Worm (Caenorhabditis elegans) whole organism, L3 larva: Measurements from ENCODE around the gene F22B5.4.

ENCODE experiments used
- ceh-28 ChIP-seq: fragments of 150-350 bp; optimal IDR thresholded peaks from 2 replicates; lab custom pipeline; 2014; ENCODE audit warnings: missing biosample characterization, missing genetic modification reagents, missing genetic modification characterization
- egl-27 ChIP-seq: sonication (generic microtip); optimal IDR thresholded peaks from 4 replicates; lab custom pipeline; 2017; ENCODE audit warnings: missing biosample characterization, missing genetic modification reagents, missing genetic modification characterization
- fos-1 ChIP-seq: fragments of 150-350 bp; optimal IDR thresholded peaks from 2 replicates; lab custom pipeline; 2014; ENCODE audit warnings: missing biosample characterization, missing genetic modification characterization
- jun-1 ChIP-seq: fragments of 150-350 bp; optimal IDR thresholded peaks from 2 replicates; lab custom pipeline; 2014; ENCODE audit warnings: missing biosample characterization, missing genetic modification reagents, missing genetic modification characterization
- lin-39 ChIP-seq: fragments of 150-350 bp; optimal IDR thresholded peaks from 2 replicates; lab custom pipeline; 2018; ENCODE audit warnings: missing biosample characterization, missing genetic modification reagents, missing genetic modification characterization
- nfya-1 ChIP-seq: sonication (generic microtip); optimal IDR thresholded peaks from 2 replicates; lab custom pipeline; 2017; ENCODE audit warnings: missing genetic modification characterization, mild to moderate bottlenecking, missing compliant biosample characterization, antibody characterized with exemption, moderate library complexity; ENCODE audit not compliant: insufficient read depth
- nhr-237 ChIP-seq: fragments of 150-350 bp; optimal IDR thresholded peaks from 2 replicates; lab custom pipeline; 2014; ENCODE audit warnings: missing biosample characterization, missing genetic modification characterization
- nhr-43 ChIP-seq: sonication (generic microtip); optimal IDR thresholded peaks from 2 replicates; lab custom pipeline; 2016; ENCODE audit warnings: mild to moderate bottlenecking, missing genetic modification characterization, missing compliant biosample characterization; ENCODE audit not compliant: poor library complexity, severe bottlenecking
- nhr-77 ChIP-seq: fragments of 150-350 bp; optimal IDR thresholded peaks from 2 replicates; lab custom pipeline; 2014; ENCODE audit warnings: missing biosample characterization, missing genetic modification characterization
- skn-1 ChIP-seq: fragments of 150-350 bp; optimal IDR thresholded peaks from 2 replicates; lab custom pipeline; 2014; ENCODE audit warnings: missing biosample characterization, missing genetic modification characterization
- ztf-4 ChIP-seq: fragments of 150-350 bp; optimal IDR thresholded peaks from 2 replicates; lab custom pipeline; 2014; ENCODE audit warnings: missing biosample characterization, missing genetic modification characterization

DNA sequence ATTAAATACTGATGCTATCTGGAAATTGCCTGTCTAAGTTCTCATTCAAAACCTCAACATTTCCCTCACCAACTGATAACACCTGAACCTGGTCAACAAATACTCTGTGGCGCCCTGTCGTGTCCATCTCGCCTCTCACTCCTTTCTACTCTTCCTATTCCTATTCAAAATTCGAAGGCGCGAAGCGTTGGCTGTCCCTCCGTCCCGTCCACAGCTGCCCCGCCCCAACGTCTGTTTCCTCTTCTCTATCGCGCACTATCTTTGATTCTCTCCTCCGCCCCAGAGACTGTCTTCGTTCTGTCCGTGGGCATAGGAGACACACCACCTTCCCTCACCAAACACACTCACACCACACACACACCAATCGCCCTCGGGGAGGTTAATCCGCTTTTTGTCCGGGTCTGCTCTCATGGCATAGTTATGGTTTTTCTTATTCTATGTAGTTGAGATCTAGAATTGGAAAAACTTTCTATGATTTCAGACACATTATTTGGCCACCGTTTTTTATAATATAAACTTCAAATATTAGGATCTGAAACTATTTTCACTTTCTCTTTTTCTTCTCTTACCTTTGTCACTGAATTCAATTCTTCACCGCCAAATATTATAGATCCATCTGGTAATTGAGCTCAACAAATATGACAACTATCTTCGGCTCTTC, 37.3 kb upstream of the F22B5.4 start, which contains the start of gene efl-3:
- no peak for TF ChIP-seq nhr-77 (tag; lab: Kevin White, UChicago)
- TF ChIP-seq lin-39 (tag; lab: Kevin White, UChicago), result no peak
- TF ChIP-seq skn-1 (tag; lab: Kevin White, UChicago), result no peak
- no peak for TF ChIP-seq egl-27 (tag; lab: Kevin White, UChicago)
- no peak for TF ChIP-seq fos-1 (tag; lab: Kevin White, UChicago)
- TF ChIP-seq nfya-1, result no peak
- TF ChIP-seq ceh-28 (tag; lab: Kevin White, UChicago), result no peak
- TF ChIP-seq jun-1 (tag; lab: Kevin White, UChicago), result no peak
- TF ChIP-seq nhr-43 (tag; lab: Kevin White, UChicago), result no peak
- TF ChIP-seq nhr-237 (tag; lab: Kevin White, UChicago), result no peak
- no peak for TF ChIP-seq ztf-4 (tag; lab: Kevin White, UChicago)
